Worm (Caenorhabditis elegans): Measurements from ENCODE around the gene T13C5.3.
A peak's percentile ranks its signal among the peaks of the same experiment; 100 is the strongest.

Gene T13C5.3

DNA sequence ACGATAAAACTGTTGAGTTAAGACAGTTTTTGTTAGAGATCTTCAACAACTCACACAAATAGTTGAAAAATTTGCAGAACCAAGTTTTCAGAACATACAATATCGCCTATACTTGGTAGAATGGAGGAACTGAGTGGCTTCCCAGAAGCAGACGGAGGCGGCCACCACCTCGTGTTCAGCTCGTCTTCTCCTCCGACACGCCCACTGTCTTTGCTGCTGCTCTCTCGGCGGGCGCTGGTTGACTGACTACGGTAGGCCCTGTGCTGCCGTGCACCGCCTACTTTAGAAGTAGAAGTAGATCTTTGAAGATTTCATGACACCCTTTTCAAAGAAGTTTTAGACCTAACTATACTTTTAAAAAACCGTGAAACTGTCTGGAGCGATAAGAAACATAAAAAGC lies 16.3 kb upstream of the T13C5.3 start:
- TF ChIP-seq npax-4 (tag; optimal IDR thresholded peaks at IDR 0.05), result no peak
- TF ChIP-seq pros-1 (tag; optimal IDR thresholded peaks at IDR 0.05), result no peak
- no peak for TF ChIP-seq ceh-18 (tag; optimal IDR thresholded peaks at IDR 0.05)
- TF ChIP-seq pha-2 (tag; optimal IDR thresholded peaks at IDR 0.05), result no peak
- no peak for TF ChIP-seq sox-4 (tag; optimal IDR thresholded peaks at IDR 0.05)
- TF ChIP-seq rnt-1 (tag; optimal IDR thresholded peaks at IDR 0.05), result no peak

DNA sequence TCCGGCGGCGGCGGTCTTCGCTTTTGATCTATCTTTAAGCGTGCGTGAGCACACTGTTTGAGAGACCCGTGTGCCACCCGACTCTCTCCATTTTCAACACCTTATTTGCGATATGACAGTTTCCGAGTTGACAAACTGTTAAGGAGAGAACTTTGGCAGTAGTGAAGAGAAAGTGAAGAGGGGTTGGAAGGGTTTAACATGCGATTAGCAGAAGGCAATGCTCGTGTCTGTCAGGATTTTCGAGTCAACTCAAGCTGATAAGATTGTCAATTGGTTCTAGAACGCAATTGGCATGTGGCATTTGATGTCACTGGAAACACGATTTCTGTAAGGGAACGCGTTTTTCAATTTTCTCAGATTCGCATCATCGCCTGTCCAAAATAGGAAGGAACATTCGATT lies 10.9 kb upstream of the T13C5.3 start:
- no peak for TF ChIP-seq eyg-1 (tag; optimal IDR thresholded peaks at IDR 0.05)
- no peak for TF ChIP-seq ceh-2 (tag; optimal IDR thresholded peaks at IDR 0.05)
- no peak for TF ChIP-seq mec-3 (tag; optimal IDR thresholded peaks at IDR 0.05; ENCODE audit: borderline replicate concordance)
- no peak for TF ChIP-seq ztf-16 (tag; optimal IDR thresholded peaks at IDR 0.05)
- no peak for TF ChIP-seq sox-4 (tag; optimal IDR thresholded peaks at IDR 0.05)
- no peak for TF ChIP-seq C38D4.7 (GFP tag; optimal IDR thresholded peaks at IDR 0.05)
- TF ChIP-seq nhr-11 (tag; optimal IDR thresholded peaks at IDR 0.05), result no peak

DNA sequence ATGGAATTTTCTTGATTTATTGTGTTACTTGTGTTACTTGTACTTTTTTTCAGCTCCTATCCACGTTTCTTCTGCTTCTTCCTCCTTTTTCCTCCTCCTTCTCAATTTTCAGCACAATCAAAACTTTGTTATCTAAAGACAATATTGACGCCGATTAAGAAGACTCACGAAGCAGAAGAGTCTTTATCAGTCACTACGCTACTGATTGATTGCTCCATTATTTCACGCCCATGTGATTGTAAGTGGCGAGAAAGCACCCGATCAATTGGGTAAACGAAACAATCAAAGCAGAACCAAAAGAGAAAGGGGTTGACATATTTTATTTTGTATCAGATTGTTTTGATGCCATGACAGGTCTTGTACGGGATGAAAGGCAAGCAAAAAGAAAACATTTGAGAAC lies 9.1 kb upstream of the T13C5.3 start, which contains the start of gene T25B2.2:
T25B2.2 (plus strand) TSS at position 392 of the 400 bp plus-strand sequence.
- TF ChIP-seq elt-2 (tag; optimal IDR thresholded peaks at IDR 0.05) (peak; percentile 88), eyg-1 (tag; optimal IDR thresholded peaks at IDR 0.05) (no peak)

DNA sequence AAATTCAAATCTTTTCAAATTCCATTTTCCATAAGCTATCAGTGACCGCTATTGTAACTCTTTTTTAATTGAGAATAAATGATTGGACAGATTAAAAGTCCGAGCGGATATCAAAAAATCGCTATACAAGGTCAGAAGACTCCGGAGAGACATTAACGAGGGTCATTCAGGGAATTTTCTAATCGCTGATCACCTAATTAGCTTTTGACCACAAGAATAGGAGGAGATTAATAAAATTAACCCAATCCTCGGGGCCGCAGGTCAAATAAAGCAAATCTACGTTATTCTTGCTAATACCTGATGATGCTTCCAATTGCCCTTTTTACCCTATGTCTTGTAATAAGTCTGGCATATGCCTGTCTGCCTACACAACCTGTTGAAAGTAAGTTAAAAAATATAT lies 4.7 kb upstream of the T13C5.3 start, which contains the start of gene T25B2.1:
T25B2.1 (plus strand) TSS at position 301 of the 400 bp plus-strand sequence.
- TF ChIP-seq fkh-10 (GFP tag; optimal IDR thresholded peaks at IDR 0.05) (no peak), nhr-232 (tag; optimal IDR thresholded peaks at IDR 0.05) (no peak), ceh-14 (tag; optimal IDR thresholded peaks at IDR 0.05) (no peak), madf-2 (tag; optimal IDR thresholded peaks at IDR 0.05) (no peak), ceh-34 (tag; optimal IDR thresholded peaks at IDR 0.05) (no peak), T23F11.4 (GFP tag; optimal IDR thresholded peaks at IDR 0.05) (no peak), ceh-22 (tag; optimal IDR thresholded peaks at IDR 0.05) (no peak)

DNA sequence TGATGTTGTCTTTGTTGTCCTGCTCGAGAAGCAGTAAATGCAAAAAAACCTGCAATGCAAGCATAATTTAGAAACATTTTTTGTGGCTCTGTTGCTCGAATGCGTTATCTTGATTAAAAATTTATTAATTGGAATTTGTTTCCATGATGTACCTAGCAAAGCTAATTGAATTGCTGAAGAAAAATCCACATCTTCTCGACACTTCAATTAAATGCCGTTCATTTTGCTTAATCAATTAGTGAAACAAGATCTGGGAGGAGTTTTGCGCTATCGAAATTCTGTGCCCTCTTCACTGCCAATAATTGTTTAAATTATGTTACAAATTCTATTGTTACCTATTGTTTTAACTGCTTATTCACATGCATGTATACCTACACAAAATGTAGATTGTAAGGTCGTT lies 2.5 kb upstream of the T13C5.3 start, which contains the start of gene T25B2.3:
T25B2.3 (plus strand) TSS at position 301 of the 400 bp plus-strand sequence.
- TF ChIP-seq dmd-4 (tag; optimal IDR thresholded peaks at IDR 0.05; ENCODE audit: borderline replicate concordance), result no peak

DNA sequence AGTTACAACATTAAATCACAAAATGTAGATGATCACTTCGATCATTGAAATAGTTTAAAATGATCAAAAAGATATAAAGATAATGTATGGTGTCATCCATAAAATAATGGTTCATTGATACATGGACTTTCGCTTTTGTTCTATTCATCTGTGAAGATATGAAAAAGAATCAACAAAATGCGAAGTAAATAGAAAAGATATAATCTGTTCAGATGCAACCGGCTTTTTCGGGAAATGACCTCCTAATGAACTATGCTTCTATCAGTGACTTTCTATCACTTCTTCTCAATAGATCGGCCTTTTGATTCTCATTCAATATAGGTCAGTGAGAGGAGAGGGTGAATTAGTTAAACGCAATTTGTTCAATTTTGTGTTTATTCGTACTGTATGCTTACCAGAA lies 673 bp downstream of the T13C5.3 start:
- no peak for TF ChIP-seq ceh-6 (GFP tag; optimal IDR thresholded peaks at IDR 0.05)
- no peak for TF ChIP-seq pax-1 (tag; optimal IDR thresholded peaks at IDR 0.05)
- no peak for TF ChIP-seq fkh-6 (tag; optimal IDR thresholded peaks at IDR 0.05)
- no peak for TF ChIP-seq ceh-30 (tag; optimal IDR thresholded peaks at IDR 0.05)
- no peak for TF ChIP-seq eyg-1 (tag; optimal IDR thresholded peaks at IDR 0.05)
- no peak for TF ChIP-seq pha-4 (tag; optimal IDR thresholded peaks at IDR 0.05)
- TF ChIP-seq nfya-1 (tag; optimal IDR thresholded peaks at IDR 0.05), result no peak
- no peak for TF ChIP-seq pha-2 (tag; optimal IDR thresholded peaks at IDR 0.05)
- TF ChIP-seq ceh-18 (tag; optimal IDR thresholded peaks at IDR 0.05), result no peak
- no peak for TF ChIP-seq madf-2 (tag; optimal IDR thresholded peaks at IDR 0.05)
- TF ChIP-seq ama-1 (optimal IDR thresholded peaks at IDR 0.05), result no peak
- TF ChIP-seq gmeb-2 (tag; optimal IDR thresholded peaks at IDR 0.05), result no peak
- TF ChIP-seq ets-4 (tag; optimal IDR thresholded peaks at IDR 0.05), result no peak
- no peak for TF ChIP-seq nhr-11 (tag; optimal IDR thresholded peaks at IDR 0.05)
- TF ChIP-seq pag-3 (tag; optimal IDR thresholded peaks at IDR 0.05; ENCODE audit: borderline replicate concordance), result no peak
- no peak for TF ChIP-seq hlh-13 (GFP tag; optimal IDR thresholded peaks at IDR 0.05)

DNA sequence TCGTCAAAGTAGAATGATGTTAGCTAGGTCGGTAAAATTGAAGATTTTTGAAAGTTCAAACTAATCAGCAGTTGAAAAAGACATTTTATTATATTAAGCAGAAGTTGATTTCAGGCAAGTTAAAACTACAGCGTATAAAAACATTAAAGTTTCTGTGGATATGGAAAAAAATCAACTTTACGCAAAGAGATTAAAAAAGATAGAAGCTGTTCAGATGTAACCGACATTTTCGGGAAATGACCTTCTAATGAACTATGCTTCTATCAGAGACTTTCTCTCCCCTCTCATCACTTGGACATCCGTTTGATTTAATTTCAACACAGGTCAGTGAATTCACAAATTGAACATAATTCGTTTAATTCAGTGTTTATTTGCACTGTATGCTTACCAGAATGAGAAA lies 2.0 kb downstream of the T13C5.3 start, which contains the start of gene T13C5.7:
T13C5.7 (plus strand) TSS at position 301 of the 400 bp plus-strand sequence.
- TF ChIP-seq sox-4 (tag; optimal IDR thresholded peaks at IDR 0.05) (no peak), ztf-16 (tag; optimal IDR thresholded peaks at IDR 0.05) (no peak), pqm-1 (tag; optimal IDR thresholded peaks at IDR 0.05) (no peak)

Measured in whole organism, late embryonic.